Worm (Caenorhabditis elegans) whole organism, midembryonic: ENCODE results near the gene mrpl-11.

Source experiments
- cog-1 ChIP-seq: sonication (generic microtip); optimal IDR thresholded peaks from 2 replicates; lab custom pipeline; 2016; ENCODE audit warnings: missing genetic modification characterization, missing compliant biosample characterization
- klf-2 ChIP-seq: fragments of 200-800 bp; sonication (Bioruptor generic); conservative IDR thresholded peaks from 2 replicates; pipeline ENCODE4 v1.3.6; 2022; ENCODE audit warnings: missing genetic modification reagents, missing genetic modification characterization, missing compliant biosample characterization
- ref-1 ChIP-seq: fragments of 200-800 bp; sonication (Bioruptor generic); conservative IDR thresholded peaks from 2 replicates; pipeline ENCODE4 v1.3.6; 2022; ENCODE audit warnings: missing genetic modification reagents, missing genetic modification characterization, missing compliant biosample characterization
- ztf-29 ChIP-seq: fragments of 200-800 bp; sonication (Bioruptor generic); IDR thresholded peaks from 2 replicates; pipeline ENCODE4 v1.3.6; 2022; ENCODE audit warnings: missing genetic modification reagents, missing genetic modification characterization, missing compliant biosample characterization

DNA sequence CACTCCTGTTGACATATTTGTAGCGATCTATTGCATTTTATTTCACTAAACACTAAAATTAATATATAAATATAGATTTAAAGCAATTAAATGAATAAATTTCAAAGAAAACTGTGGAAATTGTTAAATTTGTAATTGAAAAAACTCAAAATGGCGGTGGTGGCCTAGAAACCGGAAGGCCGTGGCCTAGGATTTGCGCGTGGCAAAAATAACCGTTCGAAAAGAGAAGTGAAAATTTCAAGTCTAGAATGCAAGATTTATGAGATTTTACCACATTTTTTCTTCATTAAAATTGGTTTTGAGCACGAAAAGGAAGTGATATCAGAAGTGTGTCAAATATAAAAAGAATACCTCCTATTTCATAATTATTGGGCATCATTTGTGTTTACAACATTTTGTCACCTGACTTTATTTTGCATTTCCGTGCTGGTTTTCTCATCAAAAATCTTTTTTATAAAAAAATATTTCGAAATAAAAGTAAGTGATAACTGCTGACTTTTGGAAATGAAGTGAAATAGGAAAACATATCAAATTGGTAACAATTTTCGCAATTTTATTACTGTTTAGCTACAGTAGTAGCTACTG is 33.7 kb upstream of the mrpl-11 start, which contains the start of gene fli-1:
- no peak for TF ChIP-seq ztf-29 (GFP tag; lab: Robert Waterston, UW)
- TF ChIP-seq cog-1 (tag; lab: Kevin White, UChicago), result no peak
- no peak for TF ChIP-seq ref-1
- TF ChIP-seq klf-2, result no peak
